Fruit fly (Drosophila melanogaster) Kc167 (cell line): ENCODE measurements around the gene mei-217.

Experiments used
- Myc ChIP-seq: fragments of >200 bp; optimal IDR thresholded peaks from 2 replicates; lab custom pipeline; 2017; ENCODE audit warnings: missing external identifiers
- h ChIP-seq: fragments of >200 bp; optimal IDR thresholded peaks from 3 replicates; lab custom pipeline; 2018; ENCODE audit warnings: missing external identifiers
- ttk ChIP-seq: sonication (Bioruptor generic); optimal IDR thresholded peaks from 2 replicates; lab custom pipeline; 2017; ENCODE audit warnings: missing external identifiers

dm6 chrX:17129733-17130466, 12.9 kb downstream of the mei-217 start:
- TF ChIP-seq h (lab: Kevin White, UChicago) (no peak), Myc (lab: Kevin White, UChicago) (no peak), ttk (lab: Kevin White, UChicago) (no peak)
